Worm (Caenorhabditis elegans) whole organism, L4 larva: ENCODE data around the gene ZC266.1.

Source experiments
- F10B5.3 ChIP-seq: sonication (generic microtip); optimal IDR thresholded peaks from 2 replicates; lab custom pipeline; 2016; ENCODE audit warnings: mild to moderate bottlenecking, missing genetic modification characterization, missing compliant biosample characterization
- Y105C5A.15 ChIP-seq: fragments of 200-800 bp; sonication (Bioruptor generic); IDR thresholded peaks from 2 replicates; pipeline ENCODE4 v1.3.6; 2022; ENCODE audit warnings: missing genetic modification characterization, missing compliant biosample characterization
- Y75B8A.6 ChIP-seq: fragments of 200-800 bp; sonication (Bioruptor generic); IDR thresholded peaks from 2 replicates; pipeline ENCODE4 v1.3.6; 2022; ENCODE audit warnings: missing genetic modification reagents, missing genetic modification characterization, missing compliant biosample characterization
- ZK546.5 ChIP-seq, 2 experiments: sonication (generic microtip); optimal IDR thresholded peaks; 2 replicates each; lab custom pipeline; 2017; ENCODE audit warnings: missing biosample characterization in 2 of 2, missing genetic modification characterization in 2 of 2
- ama-1 ChIP-seq: fragments of 150-350 bp; optimal IDR thresholded peaks from 2 replicates; lab custom pipeline; 2014; ENCODE audit warnings: inconsistent platforms, mixed read lengths
- arid-1 ChIP-seq: fragments of 200-800 bp; sonication (Bioruptor generic); conservative IDR thresholded peaks from 2 replicates; pipeline ENCODE4 v1.3.6; 2022; ENCODE audit warnings: missing genetic modification reagents, missing genetic modification characterization, missing compliant biosample characterization
- ceh-20 ChIP-seq: fragments of 200-800 bp; sonication (Bioruptor generic); IDR thresholded peaks from 2 replicates; pipeline ENCODE4 v1.3.6; 2022; ENCODE audit warnings: missing genetic modification reagents, missing genetic modification characterization, missing compliant biosample characterization
- ceh-28 ChIP-seq: fragments of 150-350 bp; optimal IDR thresholded peaks from 2 replicates; lab custom pipeline; 2014; ENCODE audit warnings: missing biosample characterization, missing genetic modification reagents, missing genetic modification characterization
- ceh-44 ChIP-seq: fragments of 200-800 bp; sonication (Bioruptor generic); IDR thresholded peaks from 2 replicates; pipeline ENCODE4 v1.3.6; 2022; ENCODE audit warnings: missing genetic modification reagents, missing genetic modification characterization, missing compliant biosample characterization
- ces-1 ChIP-seq: fragments of 150-350 bp; sonication (generic microtip); optimal IDR thresholded peaks from 4 replicates; lab custom pipeline; 2014; ENCODE audit warnings: missing biosample characterization, missing genetic modification reagents, missing genetic modification characterization
- cey-2 ChIP-seq: sonication (generic microtip); optimal IDR thresholded peaks from 3 replicates; lab custom pipeline; 2017; ENCODE audit warnings: missing genetic modification characterization, mild to moderate bottlenecking, missing compliant biosample characterization, antibody characterized with exemption, borderline replicate concordance; ENCODE audit not compliant: insufficient read depth
- ctbp-1 ChIP-seq: fragments of 200-800 bp; sonication (Bioruptor generic); IDR thresholded peaks from 2 replicates; pipeline ENCODE4 v1.3.6; 2022; ENCODE audit warnings: missing genetic modification reagents, missing genetic modification characterization, missing compliant biosample characterization
- daf-16 ChIP-seq, 3 experiments: sonication (generic microtip); optimal IDR thresholded peaks; 2 replicates each; lab custom pipeline; 2016 to 2017; ENCODE audit warnings: missing genetic modification characterization in 3 of 3, missing genetic modification reagents in 3 of 3, mild to moderate bottlenecking in 2 of 3, missing compliant biosample characterization in 2 of 3, missing biosample characterization in 1 of 3, moderate library complexity in 1 of 3
- dmd-6 ChIP-seq: fragments of 200-800 bp; sonication (Bioruptor generic); IDR thresholded peaks from 2 replicates; pipeline ENCODE4 v1.3.6; 2022; ENCODE audit warnings: missing genetic modification reagents, missing genetic modification characterization, missing compliant biosample characterization
- dmd-9 ChIP-seq: fragments of 200-800 bp; sonication (Bioruptor generic); IDR thresholded peaks from 2 replicates; pipeline ENCODE4 v1.3.6; 2022; ENCODE audit warnings: missing genetic modification reagents, missing genetic modification characterization, missing compliant biosample characterization
- dpl-1 ChIP-seq: fragments of 150-350 bp; optimal IDR thresholded peaks from 2 replicates; lab custom pipeline; 2014; ENCODE audit warnings: missing biosample characterization, missing genetic modification reagents, missing genetic modification characterization
- dve-1 ChIP-seq: sonication (generic microtip); optimal IDR thresholded peaks from 2 replicates; lab custom pipeline; 2017; ENCODE audit warnings: antibody characterized with exemption, mild to moderate bottlenecking, missing genetic modification characterization, missing compliant biosample characterization; ENCODE audit not compliant: insufficient read depth
- egl-27 ChIP-seq: sonication (generic microtip); optimal IDR thresholded peaks from 3 replicates; lab custom pipeline; 2017; ENCODE audit warnings: missing biosample characterization, missing genetic modification reagents, missing genetic modification characterization
- fkh-10 ChIP-seq: fragments of 150-350 bp; optimal IDR thresholded peaks from 2 replicates; lab custom pipeline; 2014; ENCODE audit warnings: missing biosample characterization, missing genetic modification reagents, missing genetic modification characterization
- gei-8 ChIP-seq: fragments of 200-800 bp; sonication (Bioruptor generic); optimal IDR thresholded peaks from 2 replicates; lab custom pipeline; 2018; ENCODE audit warnings: mild to moderate bottlenecking, missing genetic modification characterization, missing compliant biosample characterization
- hlh-11 ChIP-seq: fragments of 200-800 bp; sonication (Bioruptor generic); optimal IDR thresholded peaks from 2 replicates; lab custom pipeline; 2018; ENCODE audit warnings: mild to moderate bottlenecking, missing genetic modification characterization, missing compliant biosample characterization
- lim-7 ChIP-seq: fragments of 200-800 bp; sonication (Bioruptor generic); IDR thresholded peaks from 2 replicates; pipeline ENCODE4 v1.3.6; 2022; ENCODE audit warnings: missing genetic modification characterization, missing compliant biosample characterization
- lin-1 ChIP-seq: fragments of 200-800 bp; sonication (Bioruptor generic); IDR thresholded peaks from 2 replicates; pipeline ENCODE4 v1.3.6; 2022; ENCODE audit warnings: missing genetic modification reagents, missing genetic modification characterization, missing compliant biosample characterization
- lin-13 ChIP-seq: fragments of 150-350 bp; optimal IDR thresholded peaks from 2 replicates; lab custom pipeline; 2014; ENCODE audit warnings: missing biosample characterization, missing genetic modification reagents, missing genetic modification characterization
- lin-15B ChIP-seq: fragments of 150-350 bp; sonication (generic microtip); optimal IDR thresholded peaks from 3 replicates; lab custom pipeline; 2014; ENCODE audit warnings: missing biosample characterization, missing genetic modification characterization
- madf-5 ChIP-seq, 2 experiments: fragments of 200-800 bp; sonication (Bioruptor generic); IDR thresholded peaks; 2 replicates each; pipeline ENCODE4 v1.3.6; 2022; ENCODE audit warnings: missing compliant biosample characterization in 2 of 2, missing genetic modification characterization in 2 of 2
- madf-9 ChIP-seq: fragments of 200-800 bp; sonication (Bioruptor generic); conservative IDR thresholded peaks from 2 replicates; pipeline ENCODE4 v1.3.6; 2022; ENCODE audit warnings: missing genetic modification reagents, missing genetic modification characterization, missing compliant biosample characterization
- mdt-29 ChIP-seq: fragments of 200-800 bp; sonication (Bioruptor generic); IDR thresholded peaks from 2 replicates; pipeline ENCODE4 v1.3.6; 2022; ENCODE audit warnings: missing genetic modification reagents, missing genetic modification characterization, missing compliant biosample characterization
- mep-1 ChIP-seq: fragments of 150-350 bp; sonication (generic microtip); optimal IDR thresholded peaks from 3 replicates; lab custom pipeline; 2014; ENCODE audit warnings: missing biosample characterization, missing genetic modification characterization
- mxl-2 ChIP-seq: fragments of 200-800 bp; sonication (Bioruptor generic); conservative IDR thresholded peaks from 2 replicates; pipeline ENCODE4 v1.3.6; 2022; ENCODE audit warnings: missing genetic modification reagents, missing genetic modification characterization, missing compliant biosample characterization
- mxl-3 ChIP-seq: fragments of 200-800 bp; sonication (Bioruptor generic); optimal IDR thresholded peaks from 2 replicates; lab custom pipeline; 2018; ENCODE audit warnings: mild to moderate bottlenecking, missing genetic modification characterization, missing compliant biosample characterization
- nhr-111 ChIP-seq: fragments of 200-800 bp; sonication (Bioruptor generic); optimal IDR thresholded peaks from 2 replicates; lab custom pipeline; 2018; ENCODE audit warnings: mild to moderate bottlenecking, missing genetic modification characterization, missing compliant biosample characterization
- nhr-25 ChIP-seq: sonication (generic microtip); optimal IDR thresholded peaks from 2 replicates; lab custom pipeline; 2017; ENCODE audit warnings: missing genetic modification characterization, mild to moderate bottlenecking, missing compliant biosample characterization, antibody characterized with exemption, moderate library complexity, borderline replicate concordance; ENCODE audit not compliant: insufficient read depth
- nhr-41 ChIP-seq: fragments of 200-800 bp; sonication (Bioruptor generic); IDR thresholded peaks from 2 replicates; pipeline ENCODE4 v1.3.6; 2022; ENCODE audit warnings: missing genetic modification reagents, missing genetic modification characterization, missing compliant biosample characterization
- nhr-42 ChIP-seq: fragments of 200-800 bp; sonication (Bioruptor generic); IDR thresholded peaks from 2 replicates; pipeline ENCODE4 v1.3.6; 2022; ENCODE audit warnings: missing genetic modification characterization, missing compliant biosample characterization
- nhr-76 ChIP-seq: fragments of 150-350 bp; optimal IDR thresholded peaks from 2 replicates; lab custom pipeline; 2014; ENCODE audit warnings: missing biosample characterization, missing genetic modification characterization
- nhr-77 ChIP-seq: fragments of 150-350 bp; optimal IDR thresholded peaks from 2 replicates; lab custom pipeline; 2014; ENCODE audit warnings: missing biosample characterization, missing genetic modification characterization
- rbr-2 ChIP-seq: sonication (generic microtip); optimal IDR thresholded peaks from 2 replicates; lab custom pipeline; 2016; ENCODE audit warnings: missing genotype, missing genetic modification characterization, missing compliant biosample characterization
- set-16 ChIP-seq: fragments of 200-800 bp; sonication (Bioruptor generic); IDR thresholded peaks from 2 replicates; pipeline ENCODE4 v1.3.6; 2022; ENCODE audit warnings: missing genetic modification reagents, missing genetic modification characterization, missing compliant biosample characterization
- skn-1 ChIP-seq: fragments of 150-350 bp; optimal IDR thresholded peaks from 2 replicates; lab custom pipeline; 2014; ENCODE audit warnings: missing biosample characterization, missing genetic modification characterization
- tag-97 ChIP-seq: fragments of 200-800 bp; sonication (Bioruptor generic); IDR thresholded peaks from 2 replicates; pipeline ENCODE4 v1.3.6; 2022; ENCODE audit warnings: missing genetic modification characterization, missing compliant biosample characterization
- tra-1 ChIP-seq: fragments of 200-800 bp; sonication (Bioruptor generic); IDR thresholded peaks from 2 replicates; pipeline ENCODE4 v1.3.6; 2022; ENCODE audit warnings: missing genetic modification reagents, missing genetic modification characterization, missing compliant biosample characterization
- unc-39 ChIP-seq: sonication (generic microtip); optimal IDR thresholded peaks from 2 replicates; lab custom pipeline; 2017; ENCODE audit warnings: missing biosample characterization, missing genetic modification characterization
- unc-62 ChIP-seq, 3 experiments: fragments of 150-350 bp in 1 of 3; sonication (generic microtip); optimal IDR thresholded peaks in 2 of 3; peaks in 1 of 3; 1 replicate in 1 of 3; 2 replicates in 2 of 3; lab custom pipeline; 2014 to 2017; ENCODE audit warnings: missing biosample characterization in 3 of 3, missing genetic modification characterization in 3 of 3, missing genetic modification reagents in 3 of 3, missing genotype in 1 of 3
- zag-1 ChIP-seq: fragments of 150-350 bp; optimal IDR thresholded peaks from 2 replicates; lab custom pipeline; 2014; ENCODE audit warnings: missing biosample characterization, missing genetic modification characterization
- zip-2 ChIP-seq: fragments of 150-350 bp; optimal IDR thresholded peaks from 2 replicates; lab custom pipeline; 2014; ENCODE audit warnings: missing biosample characterization, missing genetic modification characterization

ZC266.1 gene

DNA sequence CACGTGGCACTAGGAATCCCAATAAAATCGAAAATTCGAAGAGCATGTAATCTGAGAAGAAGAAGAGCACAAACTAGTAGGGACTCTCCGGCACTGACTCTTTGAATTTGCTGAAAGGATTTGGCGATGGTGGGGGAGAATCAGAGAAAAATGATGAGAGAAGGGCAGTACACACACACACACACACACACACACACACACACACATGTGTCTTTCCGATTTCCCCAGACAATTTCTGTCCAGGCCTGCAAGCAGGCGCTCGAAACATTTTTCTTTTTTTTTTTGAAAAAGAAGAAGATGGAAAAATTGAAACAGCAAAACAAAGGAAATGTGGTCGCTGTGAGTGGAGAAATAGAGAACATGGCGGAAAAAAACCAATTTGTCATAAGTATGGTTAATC, 30.0 kb upstream of the ZC266.1 start, which contains the start of gene tig-2 (continued):
- TF ChIP-seq egl-27 (tag; lab: Kevin White, UChicago) (no peak), ces-1 (GFP tag; lab: Kevin White, UChicago) (no peak), Y75B8A.6 (no peak), madf-5 (GFP tag; IDR thresholded peaks at IDR 0.05; lab: Robert Waterston, UW) (no peak), madf-9 (GFP tag; lab: Robert Waterston, UW) (no peak), nhr-41 (GFP tag; lab: Robert Waterston, UW) (no peak), ceh-20 (GFP tag; lab: Robert Waterston, UW) (0 out of 2 replicates have a peak, but pooled peaks have one; percentile 43), dmd-6 (GFP tag; lab: Robert Waterston, UW) (peak; percentile 58), hlh-11 (tag; lab: Kevin White, UChicago) (peak; percentile 28), zag-1 (tag; lab: Kevin White, UChicago) (no peak), unc-62 (GFP tag; optimal IDR thresholded peaks at IDR 0.05 in 1 of 2; lab: Kevin White, UChicago) (peak in 1 of 2 experiments; percentile 99), unc-62 (tag; optimal IDR thresholded peaks at IDR 0.05; lab: Kevin White, UChicago) (no peak), lin-15B (tag; lab: Kevin White, UChicago) (no peak), mxl-3 (GFP tag; lab: Kevin White, UChicago) (peak; percentile 65), dve-1 (tag; lab: Kevin White, UChicago) (no peak), nhr-111 (no peak), tra-1 (GFP tag; lab: Robert Waterston, UW) (no peak), cey-2 (no peak), zip-2 (tag; lab: Kevin White, UChicago) (no peak), gei-8 (GFP tag; lab: Kevin White, UChicago) (no peak), tag-97 (GFP tag; lab: Robert Waterston, UW) (no peak), fkh-10 (GFP tag; lab: Kevin White, UChicago) (no peak), ctbp-1 (GFP tag; lab: Robert Waterston, UW) (0 out of 2 replicates have a peak, but pooled peaks have one; percentile 11), mep-1 (tag; lab: Kevin White, UChicago) (peak; percentile 19), arid-1 (GFP tag; lab: Robert Waterston, UW) (no peak), nhr-25 (tag; lab: Kevin White, UChicago) (no peak), mxl-2 (no peak), ceh-28 (no peak), daf-16 (GFP tag; optimal IDR thresholded peaks at IDR 0.05; lab: Kevin White, UChicago) (no peak), daf-16 (tag; optimal IDR thresholded peaks at IDR 0.05; lab: Kevin White, UChicago) (no peak), skn-1 (tag; lab: Kevin White, UChicago) (no peak), lin-1 (GFP tag; lab: Robert Waterston, UW) (no peak), nhr-77 (tag; lab: Kevin White, UChicago) (no peak), unc-39 (no peak), lim-7 (GFP tag; lab: Robert Waterston, UW) (no peak), nhr-42 (GFP tag; lab: Robert Waterston, UW) (no peak), nhr-76 (tag; lab: Kevin White, UChicago) (no peak), ama-1 (lab: Kevin White, UChicago) (no peak), dmd-9 (no peak), ceh-44 (GFP tag; lab: Robert Waterston, UW) (no peak), dpl-1 (GFP tag; lab: Kevin White, UChicago) (no peak), set-16 (GFP tag; lab: Robert Waterston, UW) (no peak), rbr-2 (tag; lab: Kevin White, UChicago) (no peak), lin-13 (GFP tag; lab: Kevin White, UChicago) (no peak), ZK546.5 (tag; optimal IDR thresholded peaks at IDR 0.05; lab: Kevin White, UChicago) (no peak), Y105C5A.15 (GFP tag; lab: Robert Waterston, UW) (no peak), mdt-29 (GFP tag; lab: Robert Waterston, UW) (no peak), F10B5.3 (no peak)
